Worm (Caenorhabditis elegans): ENCODE measurements around the gene scl-2.

Gene scl-2

DNA sequence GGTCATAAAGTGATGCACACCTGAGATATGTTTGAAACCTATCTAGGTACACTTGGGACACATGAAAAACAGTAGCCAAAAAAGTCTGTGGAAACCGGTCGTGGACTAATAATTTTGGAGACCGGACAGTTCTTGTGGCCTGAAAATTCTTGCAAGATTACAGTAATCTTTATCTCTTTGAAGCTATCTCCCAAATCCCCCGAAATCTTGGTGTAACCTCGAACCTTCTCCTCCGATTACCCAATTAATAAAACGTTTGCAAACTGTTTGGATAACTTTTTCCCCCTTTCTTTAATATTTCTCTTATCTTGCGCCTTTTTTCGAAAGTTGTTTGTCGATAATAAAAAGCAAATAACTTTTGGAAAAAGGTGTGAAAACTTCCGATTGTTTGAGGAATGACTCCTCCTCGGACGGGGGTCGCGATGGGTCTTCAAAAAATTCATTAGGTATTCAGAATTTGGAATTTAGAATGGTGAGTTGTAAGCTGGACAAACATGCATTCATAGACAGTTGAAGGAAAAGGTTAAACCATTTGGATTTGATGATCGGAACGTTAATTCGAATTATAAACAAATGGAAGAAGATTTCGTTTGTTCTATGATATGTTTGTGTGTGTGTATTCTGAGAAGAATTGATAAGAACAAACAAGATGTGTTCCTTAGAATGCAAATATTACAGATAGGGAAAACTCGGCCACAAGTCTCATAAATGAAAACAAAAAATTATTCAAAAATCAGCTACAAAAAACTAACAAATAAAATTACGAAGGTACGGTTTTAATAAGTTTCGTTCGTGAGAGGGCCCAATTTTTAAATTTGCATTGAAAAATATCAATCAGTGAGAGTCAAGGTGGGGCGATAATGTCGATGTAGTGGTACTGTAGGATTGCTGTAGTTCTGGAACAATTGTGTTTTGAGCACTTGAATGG, 25.6 kb downstream of the scl-2 start:
- TF ChIP-seq hlh-6 (tag; optimal IDR thresholded peaks at IDR 0.05) = no peak
- no peak for TF ChIP-seq unc-3 (GFP tag; conservative IDR thresholded peaks at IDR 0.05)
- no peak for TF ChIP-seq unc-3 (tag; optimal IDR thresholded peaks at IDR 0.05)
- TF ChIP-seq lim-6 (tag; optimal IDR thresholded peaks at IDR 0.05) = no peak
- no peak for TF ChIP-seq gmeb-2 (tag; optimal IDR thresholded peaks at IDR 0.05)
- TF ChIP-seq K09A11.1 (tag; optimal IDR thresholded peaks at IDR 0.05; ENCODE audit: insufficient read depth) = no peak
- TF ChIP-seq syd-9 (tag; optimal IDR thresholded peaks at IDR 0.05) = no peak
- no peak for TF ChIP-seq C38D4.7 (GFP tag; optimal IDR thresholded peaks at IDR 0.05)
- no peak for TF ChIP-seq ref-2 (tag; optimal IDR thresholded peaks at IDR 0.05)
- TF ChIP-seq che-1 (tag; optimal IDR thresholded peaks at IDR 0.05) = no peak

DNA sequence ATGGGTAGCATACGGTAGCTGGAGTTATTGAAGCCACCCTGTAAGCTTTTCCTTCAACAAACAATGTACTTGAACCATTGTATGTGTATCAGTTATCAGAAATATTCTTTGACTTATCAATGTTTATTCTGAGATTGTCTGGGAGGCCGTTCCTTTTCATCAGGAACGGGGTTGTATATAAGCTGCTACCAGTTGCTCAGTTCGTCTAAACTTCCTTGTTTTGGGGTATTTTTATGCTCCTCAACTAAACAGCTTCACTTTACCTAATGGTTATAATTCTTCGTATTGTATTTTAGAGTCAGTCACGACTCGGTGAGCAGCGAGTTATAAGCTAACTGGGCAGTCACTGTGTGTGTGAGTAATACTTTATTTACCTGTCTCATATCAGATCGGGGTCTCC, 28.2 kb downstream of the scl-2 start:
- TF ChIP-seq sox-2 (GFP tag; IDR thresholded peaks at IDR 0.05) (no peak), ceh-48 (tag; optimal IDR thresholded peaks at IDR 0.05) (no peak), odd-2 (tag; optimal IDR thresholded peaks at IDR 0.05) (no peak), hlh-15 (tag; optimal IDR thresholded peaks at IDR 0.05) (no peak), gmeb-2 (tag; optimal IDR thresholded peaks at IDR 0.05) (no peak), nhr-232 (tag; optimal IDR thresholded peaks at IDR 0.05) (no peak), dve-1 (tag; optimal IDR thresholded peaks at IDR 0.05) (no peak), sox-4 (tag; optimal IDR thresholded peaks at IDR 0.05) (no peak), nhr-11 (tag; optimal IDR thresholded peaks at IDR 0.05) (no peak), hlh-30 (tag; optimal IDR thresholded peaks at IDR 0.05; ENCODE audit: insufficient read depth) (no peak), pax-1 (tag; optimal IDR thresholded peaks at IDR 0.05) (no peak), pqm-1 (tag; optimal IDR thresholded peaks at IDR 0.05) (no peak), hlh-8 (tag; optimal IDR thresholded peaks at IDR 0.05) (no peak), ama-1 (optimal IDR thresholded peaks at IDR 0.05) (no peak)

DNA sequence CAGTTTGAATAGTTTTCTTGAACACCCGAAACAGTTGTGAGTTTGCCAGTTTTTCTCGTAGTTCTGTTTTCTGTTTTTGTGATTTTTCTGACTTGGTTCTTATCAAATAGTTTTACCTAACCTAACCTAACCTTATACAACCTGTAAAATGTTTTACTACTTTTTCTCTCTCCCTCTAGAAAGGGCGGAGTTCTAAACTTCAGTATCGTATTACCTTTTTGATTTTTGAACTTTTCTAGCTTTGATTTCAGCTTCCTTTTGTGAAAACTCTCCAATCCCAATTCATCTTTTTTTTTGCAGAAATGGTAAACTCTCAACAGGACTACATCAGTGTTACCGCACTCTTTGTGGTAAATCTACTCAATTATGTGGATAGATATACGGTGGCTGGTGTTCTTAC, 29.2 kb downstream of the scl-2 start, which contains the start of gene spin-2:
spin-2 (plus strand) TSS at position 301 of the 400 bp plus-strand sequence.
- TF ChIP-seq elt-2 (tag; optimal IDR thresholded peaks at IDR 0.05) = no peak
- no peak for TF ChIP-seq pax-1 (tag; optimal IDR thresholded peaks at IDR 0.05)
- TF ChIP-seq ceh-22 (tag; optimal IDR thresholded peaks at IDR 0.05) = no peak
- TF ChIP-seq eyg-1 (tag; optimal IDR thresholded peaks at IDR 0.05) = no peak
- TF ChIP-seq pqm-1 (tag; optimal IDR thresholded peaks at IDR 0.05) = no peak
- TF ChIP-seq tbx-2 (tag; optimal IDR thresholded peaks at IDR 0.05) = no peak
- TF ChIP-seq hlh-30 (tag; optimal IDR thresholded peaks at IDR 0.05; ENCODE audit: insufficient read depth) = no peak
- TF ChIP-seq ztf-16 (tag; optimal IDR thresholded peaks at IDR 0.05) = no peak
- no peak for TF ChIP-seq rnt-1 (tag; optimal IDR thresholded peaks at IDR 0.05)
- TF ChIP-seq ahr-1 (tag; optimal IDR thresholded peaks at IDR 0.05) = no peak
- no peak for TF ChIP-seq hlh-15 (tag; optimal IDR thresholded peaks at IDR 0.05)
- no peak for TF ChIP-seq madf-2 (tag; optimal IDR thresholded peaks at IDR 0.05)
- TF ChIP-seq unc-86 (tag; optimal IDR thresholded peaks at IDR 0.05) = no peak
- TF ChIP-seq pag-3 (tag; optimal IDR thresholded peaks at IDR 0.05; ENCODE audit: borderline replicate concordance) = no peak
- TF ChIP-seq fax-1 (tag; optimal IDR thresholded peaks at IDR 0.05) = no peak
- no peak for TF ChIP-seq hlh-13 (GFP tag; optimal IDR thresholded peaks at IDR 0.05)
- no peak for TF ChIP-seq ceh-30 (tag; optimal IDR thresholded peaks at IDR 0.05)
- TF ChIP-seq ceh-24 (tag; optimal IDR thresholded peaks at IDR 0.05) = no peak
- no peak for TF ChIP-seq tbx-7 (tag; optimal IDR thresholded peaks at IDR 0.05)
- no peak for TF ChIP-seq ceh-48 (tag; optimal IDR thresholded peaks at IDR 0.05)

Data from whole organism, late embryonic.